Worm (Caenorhabditis elegans) whole organism, young adult: ENCODE results near the gene H39E23.2.

Source experiments
- B0019.2 ChIP-seq: fragments of 200-800 bp; sonication (Bioruptor generic); conservative IDR thresholded peaks from 2 replicates; pipeline ENCODE4 v1.3.6; 2022; ENCODE audit warnings: missing genetic modification reagents, missing genetic modification characterization, missing compliant biosample characterization
- C06A6.2 ChIP-seq: fragments of 200-800 bp; sonication (Bioruptor generic); conservative IDR thresholded peaks from 2 replicates; pipeline ENCODE4 v1.3.6; 2022; ENCODE audit warnings: missing genetic modification characterization, missing compliant biosample characterization
- C17E4.6 ChIP-seq: fragments of 200-800 bp; sonication (Bioruptor generic); IDR thresholded peaks from 2 replicates; pipeline ENCODE4 v1.3.6; 2022; ENCODE audit warnings: missing genetic modification reagents, missing genetic modification characterization, missing compliant biosample characterization
- D2030.7 ChIP-seq: fragments of 200-800 bp; sonication (Bioruptor generic); IDR thresholded peaks from 2 replicates; pipeline ENCODE4 v1.3.6; 2022; ENCODE audit warnings: missing genetic modification reagents, missing genetic modification characterization, missing compliant biosample characterization
- F23B12.7 ChIP-seq: sonication (generic microtip); optimal IDR thresholded peaks from 2 replicates; lab custom pipeline; 2017; ENCODE audit warnings: missing genetic modification characterization, mild to moderate bottlenecking, missing compliant biosample characterization, antibody characterized with exemption, moderate library complexity; ENCODE audit not compliant: insufficient read depth
- F37B4.10 ChIP-seq: fragments of 200-800 bp; sonication (Bioruptor generic); IDR thresholded peaks from 2 replicates; pipeline ENCODE4 v1.3.6; 2022; ENCODE audit warnings: missing genetic modification characterization, missing compliant biosample characterization
- F39B2.1 ChIP-seq: fragments of 200-800 bp; sonication (Bioruptor generic); IDR thresholded peaks from 2 replicates; pipeline ENCODE4 v1.3.6; 2022; ENCODE audit warnings: missing genetic modification reagents, missing genetic modification characterization, missing compliant biosample characterization
- F52B5.7 ChIP-seq: sonication (generic microtip); optimal IDR thresholded peaks from 2 replicates; lab custom pipeline; 2016; ENCODE audit warnings: mild to moderate bottlenecking, missing genetic modification characterization, missing compliant biosample characterization
- F57A8.1 ChIP-seq: fragments of 200-800 bp; sonication (Bioruptor generic); optimal IDR thresholded peaks from 2 replicates; lab custom pipeline; 2018; ENCODE audit warnings: mild to moderate bottlenecking, missing genetic modification characterization, moderate library complexity, missing compliant biosample characterization
- F57C9.4 ChIP-seq: sonication (generic microtip); optimal IDR thresholded peaks from 2 replicates; lab custom pipeline; 2017; ENCODE audit warnings: mild to moderate bottlenecking, missing genetic modification characterization, missing compliant biosample characterization
- K12H6.12 ChIP-seq: fragments of 200-800 bp; sonication (Bioruptor generic); optimal IDR thresholded peaks from 2 replicates; lab custom pipeline; 2018; ENCODE audit warnings: mild to moderate bottlenecking, missing genetic modification characterization, missing compliant biosample characterization
- T07F8.4 ChIP-seq: sonication (generic microtip); optimal IDR thresholded peaks from 2 replicates; lab custom pipeline; 2016; ENCODE audit warnings: mild to moderate bottlenecking, missing genetic modification characterization, moderate library complexity, missing compliant biosample characterization
- T26A5.8 ChIP-seq: sonication (generic microtip); optimal IDR thresholded peaks from 2 replicates; lab custom pipeline; 2016; ENCODE audit warnings: missing genetic modification characterization, missing compliant biosample characterization
- Y53G8AR.9 ChIP-seq: fragments of 200-800 bp; sonication (Bioruptor generic); conservative IDR thresholded peaks from 2 replicates; pipeline ENCODE4 v1.3.6; 2022; ENCODE audit warnings: missing genetic modification reagents, missing genetic modification characterization, missing compliant biosample characterization
- Y56A3A.18 ChIP-seq: fragments of 200-800 bp; sonication (Bioruptor generic); IDR thresholded peaks from 2 replicates; pipeline ENCODE4 v1.3.6; 2022; ENCODE audit warnings: missing genetic modification reagents, missing genetic modification characterization, missing compliant biosample characterization
- aptf-2 ChIP-seq: fragments of 200-800 bp; sonication (Bioruptor generic); conservative IDR thresholded peaks from 2 replicates; pipeline ENCODE4 v1.3.6; 2022; ENCODE audit warnings: missing genetic modification reagents, missing genetic modification characterization, missing compliant biosample characterization
- athp-1 ChIP-seq: sonication (generic microtip); optimal IDR thresholded peaks from 2 replicates; lab custom pipeline; 2017; ENCODE audit warnings: mild to moderate bottlenecking, missing genetic modification characterization, missing compliant biosample characterization
- attf-3 ChIP-seq: fragments of 200-800 bp; sonication (Bioruptor generic); conservative IDR thresholded peaks from 2 replicates; pipeline ENCODE4 v1.3.6; 2022; ENCODE audit warnings: missing genetic modification reagents, missing genetic modification characterization, missing compliant biosample characterization
- bed-1 ChIP-seq: fragments of 200-800 bp; sonication (Bioruptor generic); IDR thresholded peaks from 2 replicates; pipeline ENCODE4 v1.3.6; 2022; ENCODE audit warnings: missing genetic modification reagents, missing genetic modification characterization, missing compliant biosample characterization
- bed-2 ChIP-seq: fragments of 200-800 bp; sonication (Bioruptor generic); IDR thresholded peaks from 2 replicates; pipeline ENCODE4 v1.3.6; 2022; ENCODE audit warnings: missing genetic modification reagents, missing genetic modification characterization, missing compliant biosample characterization
- ccch-3 ChIP-seq: fragments of 200-800 bp; sonication (Bioruptor generic); optimal IDR thresholded peaks from 2 replicates; lab custom pipeline; 2018; ENCODE audit warnings: mild to moderate bottlenecking, missing genetic modification characterization, missing compliant biosample characterization
- fkh-3 ChIP-seq: sonication (generic microtip); optimal IDR thresholded peaks from 2 replicates; lab custom pipeline; 2016; ENCODE audit warnings: mild to moderate bottlenecking, missing genetic modification characterization, missing compliant biosample characterization
- gei-17 ChIP-seq: fragments of 200-800 bp; sonication (Bioruptor generic); optimal IDR thresholded peaks from 2 replicates; lab custom pipeline; 2018; ENCODE audit warnings: mild to moderate bottlenecking, missing genetic modification characterization, missing compliant biosample characterization
- hlh-12 ChIP-seq: sonication (generic microtip); optimal IDR thresholded peaks from 2 replicates; lab custom pipeline; 2016; ENCODE audit warnings: missing genetic modification characterization, missing compliant biosample characterization
- lin-40 ChIP-seq: sonication (generic microtip); optimal IDR thresholded peaks from 2 replicates; lab custom pipeline; 2016; ENCODE audit warnings: missing genetic modification characterization, mild to moderate bottlenecking, missing compliant biosample characterization, missing genotype, missing genetic modification reagents
- lin-54 ChIP-seq: fragments of 200-800 bp; sonication (Bioruptor generic); optimal IDR thresholded peaks from 2 replicates; lab custom pipeline; 2018; ENCODE audit warnings: mild to moderate bottlenecking, missing genetic modification characterization, missing compliant biosample characterization
- lir-1 ChIP-seq: fragments of 200-800 bp; sonication (Bioruptor generic); conservative IDR thresholded peaks from 2 replicates; pipeline ENCODE4 v1.3.6; 2022; ENCODE audit warnings: missing genetic modification reagents, missing genetic modification characterization, missing compliant biosample characterization
- lsl-1 ChIP-seq: fragments of 200-800 bp; sonication (Bioruptor generic); optimal IDR thresholded peaks from 2 replicates; lab custom pipeline; 2018; ENCODE audit warnings: mild to moderate bottlenecking, missing genetic modification characterization, moderate library complexity, missing compliant biosample characterization
- mcd-1 ChIP-seq: fragments of 200-800 bp; sonication (Bioruptor generic); IDR thresholded peaks from 2 replicates; pipeline ENCODE4 v1.3.6; 2022; ENCODE audit warnings: missing genetic modification reagents, missing genetic modification characterization, missing compliant biosample characterization
- mel-28 ChIP-seq: sonication (generic microtip); optimal IDR thresholded peaks from 2 replicates; lab custom pipeline; 2016; ENCODE audit warnings: borderline replicate concordance, mild to moderate bottlenecking, missing genetic modification characterization, missing compliant biosample characterization
- mes-4 ChIP-seq: sonication (generic microtip); optimal IDR thresholded peaks from 2 replicates; lab custom pipeline; 2016; ENCODE audit warnings: missing genotype, missing genetic modification characterization, missing compliant biosample characterization
- nhr-120 ChIP-seq: fragments of 200-800 bp; sonication (Bioruptor generic); IDR thresholded peaks from 2 replicates; pipeline ENCODE4 v1.3.6; 2022; ENCODE audit warnings: missing genetic modification characterization, missing compliant biosample characterization
- nhr-179 ChIP-seq: sonication (generic microtip); optimal IDR thresholded peaks from 2 replicates; lab custom pipeline; 2016; ENCODE audit warnings: mild to moderate bottlenecking, missing genetic modification characterization, missing compliant biosample characterization
- nhr-27 ChIP-seq: fragments of 200-800 bp; sonication (Bioruptor generic); optimal IDR thresholded peaks from 2 replicates; lab custom pipeline; 2018; ENCODE audit warnings: mild to moderate bottlenecking, missing genetic modification characterization, moderate library complexity, missing compliant biosample characterization
- nhr-90 ChIP-seq: sonication (generic microtip); optimal IDR thresholded peaks from 2 replicates; lab custom pipeline; 2016; ENCODE audit warnings: missing genotype, mild to moderate bottlenecking, missing genetic modification characterization, missing compliant biosample characterization
- pbrm-1 ChIP-seq: fragments of 200-800 bp; sonication (Bioruptor generic); IDR thresholded peaks from 2 replicates; pipeline ENCODE4 v1.3.6; 2022; ENCODE audit warnings: missing genetic modification reagents, missing genetic modification characterization, missing compliant biosample characterization
- rec-8 ChIP-seq, 2 experiments: sonication (generic microtip); optimal IDR thresholded peaks; 2 replicates each; lab custom pipeline; 2016; ENCODE audit warnings: mild to moderate bottlenecking in 2 of 2, missing genetic modification characterization in 2 of 2, missing genetic modification reagents in 2 of 2, missing genotype in 2 of 2, missing biosample characterization in 1 of 2, missing compliant biosample characterization in 1 of 2, moderate library complexity in 1 of 2
- rpc-1 ChIP-seq, 2 experiments: fragments of 150-350 bp in 1 of 2; sonication (generic microtip) in 1 of 2; optimal IDR thresholded peaks; 2 replicates each; lab custom pipeline; 2014 to 2018; ENCODE audit warnings: missing biosample characterization in 1 of 2, missing genetic modification characterization in 1 of 2, missing genetic modification reagents in 1 of 2, missing genotype in 1 of 2
- sea-2 ChIP-seq: fragments of 200-800 bp; sonication (Bioruptor generic); IDR thresholded peaks from 2 replicates; pipeline ENCODE4 v1.3.6; 2022; ENCODE audit warnings: missing genetic modification characterization, missing compliant biosample characterization
- snpc-1.1 ChIP-seq: sonication (generic microtip); optimal IDR thresholded peaks from 2 replicates; lab custom pipeline; 2017; ENCODE audit warnings: missing genetic modification characterization, mild to moderate bottlenecking, missing compliant biosample characterization, antibody characterized with exemption, moderate library complexity, missing genotype, missing genetic modification reagents; ENCODE audit not compliant: insufficient read depth
- snpc-3.4 ChIP-seq: sonication (generic microtip); optimal IDR thresholded peaks from 2 replicates; lab custom pipeline; 2017; ENCODE audit warnings: missing genetic modification characterization, mild to moderate bottlenecking, missing compliant biosample characterization, antibody characterized with exemption, moderate library complexity, missing genotype, missing genetic modification reagents
- snpc-4 ChIP-seq, 5 experiments: fragments of 150-350 bp in 1 of 5; sonication (generic microtip) in 4 of 5; optimal IDR thresholded peaks; 2 replicates each; lab custom pipeline; 2014 to 2018; ENCODE audit warnings: missing genetic modification characterization in 5 of 5, missing biosample characterization in 3 of 5, antibody characterized with exemption in 2 of 5, mild to moderate bottlenecking in 2 of 5, missing compliant biosample characterization in 2 of 5, missing genotype in 2 of 5, moderate library complexity in 2 of 5, missing genetic modification reagents in 1 of 5
- tbx-9 ChIP-seq: sonication (generic microtip); optimal IDR thresholded peaks from 2 replicates; lab custom pipeline; 2016; ENCODE audit warnings: borderline replicate concordance, missing genetic modification characterization, inconsistent platforms, missing compliant biosample characterization
- unc-130 ChIP-seq: sonication (generic microtip); optimal IDR thresholded peaks from 2 replicates; lab custom pipeline; 2016; ENCODE audit warnings: missing genetic modification reagents, missing genetic modification characterization, missing compliant biosample characterization
- ztf-25 ChIP-seq: fragments of 200-800 bp; sonication (Bioruptor generic); IDR thresholded peaks from 2 replicates; pipeline ENCODE4 v1.3.6; 2022; ENCODE audit warnings: missing genetic modification reagents, missing genetic modification characterization, missing compliant biosample characterization
- ztf-26 ChIP-seq: sonication (generic microtip); optimal IDR thresholded peaks from 2 replicates; lab custom pipeline; 2017; ENCODE audit warnings: missing genetic modification characterization, missing compliant biosample characterization
- ztf-28 ChIP-seq: fragments of 200-800 bp; sonication (Bioruptor generic); IDR thresholded peaks from 2 replicates; pipeline ENCODE4 v1.3.6; 2022; ENCODE audit warnings: missing genetic modification reagents, missing genetic modification characterization, missing compliant biosample characterization
- ztf-6 ChIP-seq: fragments of 200-800 bp; sonication (Bioruptor generic); IDR thresholded peaks from 2 replicates; pipeline ENCODE4 v1.3.6; 2022; ENCODE audit warnings: missing genetic modification reagents, missing genetic modification characterization, missing compliant biosample characterization

Gene H39E23.2

ce11 chrV:14092403-14092802 lies 17.7 kb upstream of the H39E23.2 start, which contains the start of gene D1086.3 (continued):
- TF ChIP-seq F39B2.1: no peak
- no peak for TF ChIP-seq mel-28 (tag; lab: Kevin White, UChicago)
- no peak for TF ChIP-seq fkh-3 (tag; lab: Kevin White, UChicago)
- TF ChIP-seq lin-40 (tag; lab: Kevin White, UChicago): no peak
- TF ChIP-seq nhr-120 (GFP tag; lab: Robert Waterston, UW): no peak
- TF ChIP-seq mcd-1 (GFP tag; lab: Robert Waterston, UW): peak; percentile 67
- no peak for TF ChIP-seq T07F8.4 (tag; lab: Kevin White, UChicago)
- peak; percentile 58; the same call in 1 of the 2 replicates for TF ChIP-seq C17E4.6 (GFP tag; lab: Robert Waterston, UW)
- no peak for TF ChIP-seq gei-17
- TF ChIP-seq attf-3 (GFP tag; lab: Robert Waterston, UW): peak; percentile 32; the same call in 1 of the 2 replicates
- 0 out of 2 replicates have a peak, but pooled peaks have one; percentile 58 for TF ChIP-seq ztf-25 (GFP tag; lab: Robert Waterston, UW)
- TF ChIP-seq F52B5.7 (tag; lab: Kevin White, UChicago): no peak
- no peak for TF ChIP-seq F57A8.1 (GFP tag; lab: Kevin White, UChicago)
- no peak for TF ChIP-seq nhr-179 (tag; lab: Kevin White, UChicago)
- peak; percentile 59 for TF ChIP-seq unc-130 (GFP tag; lab: Kevin White, UChicago)
- TF ChIP-seq F37B4.10 (GFP tag; lab: Robert Waterston, UW): no peak
- TF ChIP-seq mes-4 (tag; lab: Kevin White, UChicago): no peak
- no peak for TF ChIP-seq tbx-9 (tag; lab: Kevin White, UChicago)
- no peak for TF ChIP-seq F57C9.4
- no peak for TF ChIP-seq lir-1
- TF ChIP-seq aptf-2 (GFP tag; lab: Robert Waterston, UW): no peak
- no peak for TF ChIP-seq sea-2 (GFP tag; lab: Robert Waterston, UW)
- peak; percentile 15 for TF ChIP-seq K12H6.12 (tag; lab: Kevin White, UChicago)
- peak; percentile 26 for TF ChIP-seq F23B12.7 (tag; lab: Kevin White, UChicago)
- TF ChIP-seq D2030.7: peak; percentile 84
- no peak for TF ChIP-seq B0019.2 (GFP tag; lab: Robert Waterston, UW)
- peak; percentile 95 for TF ChIP-seq pbrm-1 (GFP tag; lab: Robert Waterston, UW)
- peak; percentile 63 for TF ChIP-seq lin-54 (GFP tag; lab: Kevin White, UChicago)
- TF ChIP-seq snpc-3.4: peak; percentile 98
- no peak for TF ChIP-seq nhr-27 (tag; lab: Kevin White, UChicago)
- TF ChIP-seq ztf-26: no peak
- peak; percentile 99 for TF ChIP-seq snpc-1.1
- no peak for TF ChIP-seq rpc-1 (optimal IDR thresholded peaks at IDR 0.05; lab: Kevin White, UChicago)
- no peak for TF ChIP-seq rpc-1 (tag; optimal IDR thresholded peaks at IDR 0.05; lab: Kevin White, UChicago)
- TF ChIP-seq hlh-12 (tag; lab: Kevin White, UChicago): no peak
- TF ChIP-seq bed-1 (GFP tag; lab: Robert Waterston, UW): no peak
- TF ChIP-seq Y56A3A.18 (GFP tag; lab: Robert Waterston, UW): no peak
- TF ChIP-seq snpc-4 (GFP tag; optimal IDR thresholded peaks at IDR 0.05; lab: Kevin White, UChicago): peak; percentile 97
- peak; percentile 95 to 99 (median 97) for TF ChIP-seq snpc-4 (tag; optimal IDR thresholded peaks at IDR 0.05; lab: Kevin White, UChicago)
- no peak for TF ChIP-seq C06A6.2 (GFP tag; lab: Robert Waterston, UW)
- no peak for TF ChIP-seq ztf-6 (GFP tag; lab: Robert Waterston, UW)
- no peak for TF ChIP-seq bed-2 (GFP tag; lab: Robert Waterston, UW)
- TF ChIP-seq rec-8 (tag; optimal IDR thresholded peaks at IDR 0.05; lab: Kevin White, UChicago): peak; percentile 16 to 38
- TF ChIP-seq T26A5.8 (tag; lab: Kevin White, UChicago): no peak
- no peak for TF ChIP-seq ztf-28 (GFP tag; lab: Robert Waterston, UW)
- 0 out of 2 replicates have a peak, but pooled peaks have one; percentile 69 for TF ChIP-seq Y53G8AR.9
- TF ChIP-seq ccch-3: no peak
- TF ChIP-seq nhr-90 (tag; lab: Kevin White, UChicago): no peak
- no peak for TF ChIP-seq athp-1 (tag; lab: Kevin White, UChicago)
- TF ChIP-seq lsl-1 (GFP tag; lab: Kevin White, UChicago): peak; percentile 73
